1 fruit fly cellular context compared by ENCODE assay signal in genomic region chr3R:29214982-29215533, dm6.
TF ChIP-seq lines count a peak whose summit lies in the region.

No protein-coding gene starts in this region.

TF ChIP-seq in whole organism, embryonic, 481 proteins besides CTCF, POLR2A, EP300 and RAD21 (continued from another document):
- TF ChIP-seq CG4617 (GFP tag; optimal IDR thresholded peaks at IDR 0.05; lab: Kevin White, UChicago; ENCODE audit: borderline replicate concordance): no peak
- no peak for TF ChIP-seq CG31441 (GFP tag; IDR thresholded peaks at IDR 0.05; lab: Robert Waterston, UW)
- no peak for TF ChIP-seq Awh (GFP tag; IDR thresholded peaks at IDR 0.05; lab: Robert Waterston, UW)
